Worm (Caenorhabditis elegans) whole organism, young adult: Measurements from ENCODE around the gene sod-3.

Source experiments
- F39B2.1 ChIP-seq: fragments of 200-800 bp; sonication (Bioruptor generic); IDR thresholded peaks from 2 replicates; pipeline ENCODE4 v1.3.6; 2022; ENCODE audit warnings: missing genetic modification reagents, missing genetic modification characterization, missing compliant biosample characterization
- ceh-100 ChIP-seq: fragments of 200-800 bp; sonication (Bioruptor generic); IDR thresholded peaks from 2 replicates; pipeline ENCODE4 v1.3.6; 2022; ENCODE audit warnings: missing genetic modification reagents, missing genetic modification characterization, missing compliant biosample characterization
- nfya-1 ChIP-seq: sonication (generic microtip); optimal IDR thresholded peaks from 2 replicates; lab custom pipeline; 2017; ENCODE audit warnings: antibody characterized with exemption, missing compliant biosample characterization, missing genetic modification characterization, borderline replicate concordance; ENCODE audit not compliant: insufficient read depth
- sptf-2 ChIP-seq: fragments of 200-800 bp; sonication (Bioruptor generic); optimal IDR thresholded peaks from 2 replicates; lab custom pipeline; 2018; ENCODE audit warnings: mild to moderate bottlenecking, missing genetic modification characterization, missing compliant biosample characterization
- ztf-18 ChIP-seq: sonication (generic microtip); optimal IDR thresholded peaks from 2 replicates; lab custom pipeline; 2016; ENCODE audit warnings: missing genotype, mild to moderate bottlenecking, missing genetic modification characterization, missing compliant biosample characterization

ce11 chrX:17062165-17062564, 30.4 kb upstream of the sod-3 start:
- TF ChIP-seq F39B2.1, result no peak
- no peak for TF ChIP-seq ztf-18 (tag; lab: Kevin White, UChicago)
- TF ChIP-seq ceh-100 (GFP tag; lab: Robert Waterston, UW), result no peak
- no peak for TF ChIP-seq sptf-2 (GFP tag; lab: Kevin White, UChicago)
- TF ChIP-seq nfya-1, result no peak
